Worm (Caenorhabditis elegans): Measurements from ENCODE around the gene F09F9.3.

- TF ChIP-seq fos-1 (tag; optimal IDR thresholded peaks at IDR 0.05) = no peak
- no peak for TF ChIP-seq nhr-12 (tag; optimal IDR thresholded peaks at IDR 0.05)
Measured at ce11 chrX:4134855-4135254, 14.0 kb upstream of the F09F9.3 start, which contains the start of gene ZK470.2.
